Worm (Caenorhabditis elegans) whole organism, early embryonic: Measurements from ENCODE around the gene T23F4.2.

Experiments used
- B0310.2 ChIP-seq: sonication (generic microtip); optimal IDR thresholded peaks from 2 replicates; lab custom pipeline; 2016; ENCODE audit warnings: mild to moderate bottlenecking, missing genetic modification characterization, missing compliant biosample characterization
- F13C5.2 ChIP-seq: sonication (generic microtip); optimal IDR thresholded peaks from 2 replicates; lab custom pipeline; 2017; ENCODE audit warnings: mild to moderate bottlenecking, missing genetic modification characterization, inconsistent platforms, missing compliant biosample characterization
- aly-1 ChIP-seq: sonication (generic microtip); optimal IDR thresholded peaks from 2 replicates; lab custom pipeline; 2016; ENCODE audit warnings: missing genetic modification characterization, missing compliant biosample characterization
- ama-1 ChIP-seq: fragments of 150-350 bp; optimal IDR thresholded peaks from 2 replicates; lab custom pipeline; 2014
- ceh-13 ChIP-seq: fragments of 200-800 bp; sonication (Bioruptor generic); optimal IDR thresholded peaks from 2 replicates; lab custom pipeline; 2018; ENCODE audit warnings: mild to moderate bottlenecking, missing genetic modification characterization, missing compliant biosample characterization
- flt-1 ChIP-seq: fragments of 200-800 bp; sonication (Bioruptor generic); IDR thresholded peaks from 2 replicates; pipeline ENCODE4 v1.3.6; 2022; ENCODE audit warnings: missing genetic modification characterization, missing compliant biosample characterization
- hnd-1 ChIP-seq: sonication (generic microtip); optimal IDR thresholded peaks from 2 replicates; lab custom pipeline; 2016; ENCODE audit warnings: missing genetic modification characterization, missing compliant biosample characterization
- pes-1 ChIP-seq: fragments of 200-800 bp; sonication (Bioruptor generic); IDR thresholded peaks from 2 replicates; pipeline ENCODE4 v1.3.6; 2022; ENCODE audit warnings: missing genetic modification reagents, missing genetic modification characterization, missing compliant biosample characterization
- sea-1 ChIP-seq: fragments of 200-800 bp; sonication (Bioruptor generic); conservative IDR thresholded peaks from 2 replicates; pipeline ENCODE4 v1.3.6; 2022; ENCODE audit warnings: missing genetic modification characterization, missing compliant biosample characterization
- tra-4 ChIP-seq: sonication (generic microtip); optimal IDR thresholded peaks from 2 replicates; lab custom pipeline; 2017; ENCODE audit warnings: missing genetic modification characterization, missing compliant biosample characterization

DNA sequence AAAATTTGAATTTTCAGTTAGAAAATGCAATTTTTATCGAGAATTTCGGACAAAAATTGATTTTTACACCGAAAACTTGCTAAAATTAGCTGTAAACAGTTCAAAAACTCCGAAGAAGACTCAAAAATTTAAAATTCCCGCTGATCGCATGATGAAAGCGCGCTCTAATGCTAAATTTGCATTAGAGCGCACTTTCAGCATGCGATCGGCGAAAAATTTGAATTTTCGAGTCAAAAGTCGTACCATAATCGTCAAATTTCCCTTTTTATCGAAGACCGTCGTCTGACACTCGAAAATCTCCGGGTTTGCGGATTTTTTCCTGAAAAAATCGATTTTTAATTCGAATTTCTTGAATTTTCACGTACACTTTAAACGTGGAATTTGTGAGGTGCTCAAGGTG lies 30.1 kb upstream of the T23F4.2 start:
- TF ChIP-seq ama-1 (no peak), B0310.2 (no peak), sea-1 (no peak), tra-4 (tag; lab: Kevin White, UChicago) (no peak), flt-1 (GFP tag; lab: Robert Waterston, UW) (no peak), hnd-1 (tag; lab: Kevin White, UChicago) (no peak), ceh-13 (no peak), pes-1 (GFP tag; lab: Robert Waterston, UW) (no peak), F13C5.2 (no peak), aly-1 (tag; lab: Kevin White, UChicago) (no peak)
